Worm (Caenorhabditis elegans) whole organism, L4 larva: ENCODE measurements around the gene Y7A9D.1.

Experiments used
- R02D3.7 ChIP-seq: fragments of 150-350 bp; sonication (generic microtip); optimal IDR thresholded peaks from 3 replicates; lab custom pipeline; 2014; ENCODE audit warnings: missing biosample characterization, missing genetic modification characterization
- Y105C5A.15 ChIP-seq: fragments of 200-800 bp; sonication (Bioruptor generic); IDR thresholded peaks from 2 replicates; pipeline ENCODE4 v1.3.6; 2022; ENCODE audit warnings: missing genetic modification characterization, missing compliant biosample characterization
- Y75B8A.6 ChIP-seq: fragments of 200-800 bp; sonication (Bioruptor generic); IDR thresholded peaks from 2 replicates; pipeline ENCODE4 v1.3.6; 2022; ENCODE audit warnings: missing genetic modification reagents, missing genetic modification characterization, missing compliant biosample characterization
- arid-1 ChIP-seq: fragments of 200-800 bp; sonication (Bioruptor generic); conservative IDR thresholded peaks from 2 replicates; pipeline ENCODE4 v1.3.6; 2022; ENCODE audit warnings: missing genetic modification reagents, missing genetic modification characterization, missing compliant biosample characterization
- ceh-20 ChIP-seq: fragments of 200-800 bp; sonication (Bioruptor generic); IDR thresholded peaks from 2 replicates; pipeline ENCODE4 v1.3.6; 2022; ENCODE audit warnings: missing genetic modification reagents, missing genetic modification characterization, missing compliant biosample characterization
- ceh-28 ChIP-seq: fragments of 150-350 bp; optimal IDR thresholded peaks from 2 replicates; lab custom pipeline; 2014; ENCODE audit warnings: missing biosample characterization, missing genetic modification reagents, missing genetic modification characterization
- ceh-44 ChIP-seq: fragments of 200-800 bp; sonication (Bioruptor generic); IDR thresholded peaks from 2 replicates; pipeline ENCODE4 v1.3.6; 2022; ENCODE audit warnings: missing genetic modification reagents, missing genetic modification characterization, missing compliant biosample characterization
- daf-16 ChIP-seq, 3 experiments: sonication (generic microtip); optimal IDR thresholded peaks; 2 replicates each; lab custom pipeline; 2016 to 2017; ENCODE audit warnings: missing genetic modification characterization in 3 of 3, missing genetic modification reagents in 3 of 3, mild to moderate bottlenecking in 2 of 3, missing compliant biosample characterization in 2 of 3, missing biosample characterization in 1 of 3, moderate library complexity in 1 of 3
- daf-19 ChIP-seq: fragments of 200-800 bp; sonication (Bioruptor generic); conservative IDR thresholded peaks from 2 replicates; pipeline ENCODE4 v1.3.6; 2022; ENCODE audit warnings: missing genetic modification characterization, missing compliant biosample characterization
- dpl-1 ChIP-seq: fragments of 150-350 bp; optimal IDR thresholded peaks from 2 replicates; lab custom pipeline; 2014; ENCODE audit warnings: missing biosample characterization, missing genetic modification reagents, missing genetic modification characterization
- duxl-1 ChIP-seq: sonication (generic microtip); optimal IDR thresholded peaks from 2 replicates; lab custom pipeline; 2016; ENCODE audit warnings: mild to moderate bottlenecking, missing genetic modification characterization, moderate library complexity, missing compliant biosample characterization; ENCODE audit not compliant: poor library complexity
- dve-1 ChIP-seq: sonication (generic microtip); optimal IDR thresholded peaks from 2 replicates; lab custom pipeline; 2017; ENCODE audit warnings: antibody characterized with exemption, mild to moderate bottlenecking, missing genetic modification characterization, missing compliant biosample characterization; ENCODE audit not compliant: insufficient read depth
- egl-27 ChIP-seq: sonication (generic microtip); optimal IDR thresholded peaks from 3 replicates; lab custom pipeline; 2017; ENCODE audit warnings: missing biosample characterization, missing genetic modification reagents, missing genetic modification characterization
- gei-8 ChIP-seq: fragments of 200-800 bp; sonication (Bioruptor generic); optimal IDR thresholded peaks from 2 replicates; lab custom pipeline; 2018; ENCODE audit warnings: mild to moderate bottlenecking, missing genetic modification characterization, missing compliant biosample characterization
- hif-1 ChIP-seq, 2 experiments: sonication (generic microtip); optimal IDR thresholded peaks; 2 replicates each; lab custom pipeline; 2016 to 2017; ENCODE audit warnings: missing compliant biosample characterization in 2 of 2, missing genetic modification characterization in 2 of 2, missing genetic modification reagents in 2 of 2, missing genotype in 2 of 2, mild to moderate bottlenecking in 1 of 2
- hlh-30 ChIP-seq: sonication (generic microtip); optimal IDR thresholded peaks from 2 replicates; lab custom pipeline; 2017; ENCODE audit warnings: antibody characterized with exemption, mild to moderate bottlenecking, missing genetic modification characterization, missing compliant biosample characterization; ENCODE audit not compliant: insufficient read depth
- hmg-1.1 ChIP-seq: fragments of 200-800 bp; sonication (Bioruptor generic); IDR thresholded peaks from 2 replicates; pipeline ENCODE4 v1.3.6; 2022; ENCODE audit warnings: missing genetic modification reagents, missing genetic modification characterization, missing compliant biosample characterization
- lin-13 ChIP-seq: fragments of 150-350 bp; optimal IDR thresholded peaks from 2 replicates; lab custom pipeline; 2014; ENCODE audit warnings: missing biosample characterization, missing genetic modification reagents, missing genetic modification characterization
- lin-29 ChIP-seq: fragments of 200-800 bp; sonication (Bioruptor generic); IDR thresholded peaks from 2 replicates; pipeline ENCODE4 v1.3.6; 2022; ENCODE audit warnings: missing genetic modification reagents, missing genetic modification characterization, missing compliant biosample characterization
- lir-3 ChIP-seq: sonication (generic microtip); optimal IDR thresholded peaks from 2 replicates; lab custom pipeline; 2016; ENCODE audit warnings: mild to moderate bottlenecking, missing genetic modification characterization, missing compliant biosample characterization
- lsy-2 ChIP-seq, 2 experiments: fragments of 150-350 bp in 1 of 2; sonication (generic microtip) in 1 of 2; optimal IDR thresholded peaks; 2 replicates each; lab custom pipeline; 2014 to 2017; ENCODE audit warnings: missing biosample characterization in 2 of 2, missing genetic modification characterization in 2 of 2
- mdl-1 ChIP-seq, 2 experiments: fragments of 150-350 bp in 1 of 2; sonication (generic microtip) in 1 of 2; optimal IDR thresholded peaks; 2 replicates each; lab custom pipeline; 2014 to 2017; ENCODE audit warnings: missing biosample characterization in 2 of 2, missing genetic modification characterization in 2 of 2
- mdt-29 ChIP-seq: fragments of 200-800 bp; sonication (Bioruptor generic); IDR thresholded peaks from 2 replicates; pipeline ENCODE4 v1.3.6; 2022; ENCODE audit warnings: missing genetic modification reagents, missing genetic modification characterization, missing compliant biosample characterization
- nhr-102 ChIP-seq: sonication (generic microtip); optimal IDR thresholded peaks from 2 replicates; lab custom pipeline; 2016; ENCODE audit warnings: mild to moderate bottlenecking, missing genetic modification characterization, moderate library complexity, missing compliant biosample characterization
- nhr-111 ChIP-seq: fragments of 200-800 bp; sonication (Bioruptor generic); optimal IDR thresholded peaks from 2 replicates; lab custom pipeline; 2018; ENCODE audit warnings: mild to moderate bottlenecking, missing genetic modification characterization, missing compliant biosample characterization
- nhr-237 ChIP-seq: sonication (generic microtip); optimal IDR thresholded peaks from 2 replicates; lab custom pipeline; 2017; ENCODE audit warnings: missing biosample characterization, missing genetic modification characterization
- nhr-25 ChIP-seq: sonication (generic microtip); optimal IDR thresholded peaks from 2 replicates; lab custom pipeline; 2017; ENCODE audit warnings: missing genetic modification characterization, mild to moderate bottlenecking, missing compliant biosample characterization, antibody characterized with exemption, moderate library complexity, borderline replicate concordance; ENCODE audit not compliant: insufficient read depth
- nhr-41 ChIP-seq: fragments of 200-800 bp; sonication (Bioruptor generic); IDR thresholded peaks from 2 replicates; pipeline ENCODE4 v1.3.6; 2022; ENCODE audit warnings: missing genetic modification reagents, missing genetic modification characterization, missing compliant biosample characterization
- nhr-42 ChIP-seq: fragments of 200-800 bp; sonication (Bioruptor generic); IDR thresholded peaks from 2 replicates; pipeline ENCODE4 v1.3.6; 2022; ENCODE audit warnings: missing genetic modification characterization, missing compliant biosample characterization
- sdz-12 ChIP-seq: fragments of 200-800 bp; sonication (Bioruptor generic); optimal IDR thresholded peaks from 2 replicates; lab custom pipeline; 2018; ENCODE audit warnings: mild to moderate bottlenecking, missing genetic modification characterization, missing compliant biosample characterization
- set-16 ChIP-seq: fragments of 200-800 bp; sonication (Bioruptor generic); IDR thresholded peaks from 2 replicates; pipeline ENCODE4 v1.3.6; 2022; ENCODE audit warnings: missing genetic modification reagents, missing genetic modification characterization, missing compliant biosample characterization
- skn-1 ChIP-seq: fragments of 150-350 bp; optimal IDR thresholded peaks from 2 replicates; lab custom pipeline; 2014; ENCODE audit warnings: missing biosample characterization, missing genetic modification characterization
- spr-1 ChIP-seq: sonication (generic microtip); optimal IDR thresholded peaks from 2 replicates; lab custom pipeline; 2016; ENCODE audit warnings: mild to moderate bottlenecking, missing genetic modification characterization, missing compliant biosample characterization
- tra-1 ChIP-seq: fragments of 200-800 bp; sonication (Bioruptor generic); IDR thresholded peaks from 2 replicates; pipeline ENCODE4 v1.3.6; 2022; ENCODE audit warnings: missing genetic modification reagents, missing genetic modification characterization, missing compliant biosample characterization
- unc-130 ChIP-seq: sonication (generic microtip); optimal IDR thresholded peaks from 2 replicates; lab custom pipeline; 2016; ENCODE audit warnings: missing genetic modification reagents, missing genetic modification characterization, missing compliant biosample characterization
- unc-62 ChIP-seq, 3 experiments: fragments of 150-350 bp in 1 of 3; sonication (generic microtip); optimal IDR thresholded peaks in 2 of 3; peaks in 1 of 3; 1 replicate in 1 of 3; 2 replicates in 2 of 3; lab custom pipeline; 2014 to 2017; ENCODE audit warnings: missing biosample characterization in 3 of 3, missing genetic modification characterization in 3 of 3, missing genetic modification reagents in 3 of 3, missing genotype in 1 of 3
- vab-7 ChIP-seq: fragments of 200-800 bp; sonication (Bioruptor generic); IDR thresholded peaks from 2 replicates; pipeline ENCODE4 v1.3.6; 2022; ENCODE audit warnings: missing genetic modification reagents, missing genetic modification characterization, missing compliant biosample characterization
- zfp-3 ChIP-seq: fragments of 200-800 bp; sonication (Bioruptor generic); conservative IDR thresholded peaks from 2 replicates; pipeline ENCODE4 v1.3.6; 2022; ENCODE audit warnings: missing genetic modification reagents, missing genetic modification characterization, missing compliant biosample characterization
- ztf-11 ChIP-seq: fragments of 150-350 bp; optimal IDR thresholded peaks from 2 replicates; lab custom pipeline; 2014; ENCODE audit warnings: missing biosample characterization, missing genetic modification characterization
- ztf-7 ChIP-seq: fragments of 150-350 bp; optimal IDR thresholded peaks from 2 replicates; lab custom pipeline; 2014; ENCODE audit warnings: missing biosample characterization, missing genetic modification characterization

Gene Y7A9D.1

ce11 chrIV:16397845-16398607, 16.0 kb upstream of the Y7A9D.1 start (continued):
- TF ChIP-seq dpl-1 (no peak), lsy-2 (tag; optimal IDR thresholded peaks at IDR 0.05; lab: Kevin White, UChicago) (peak in 1 of 2 experiments; percentile 46), ztf-7 (tag; lab: Kevin White, UChicago) (no peak), arid-1 (GFP tag; lab: Robert Waterston, UW) (peak; percentile 80), tra-1 (GFP tag; lab: Robert Waterston, UW) (0 out of 2 replicates have a peak, but pooled peaks have one; percentile 31), duxl-1 (tag; lab: Kevin White, UChicago) (peak; percentile 82), hmg-1.1 (peak; percentile 53; the same call in 1 of the 2 replicates), nhr-42 (GFP tag; lab: Robert Waterston, UW) (no peak), unc-62 (GFP tag; optimal IDR thresholded peaks at IDR 0.05 in 1 of 2; lab: Kevin White, UChicago) (peak in 1 of 2 experiments; percentile 42), unc-62 (tag; optimal IDR thresholded peaks at IDR 0.05; lab: Kevin White, UChicago) (no peak), hlh-30 (tag; lab: Kevin White, UChicago) (no peak), set-16 (GFP tag; lab: Robert Waterston, UW) (no peak), ceh-20 (0 out of 2 replicates have a peak, but pooled peaks have one; percentile 49), nhr-25 (tag; lab: Kevin White, UChicago) (peak; percentile 91), daf-19 (GFP tag; lab: Robert Waterston, UW) (peak; percentile 75; the same call in 1 of the 2 replicates), vab-7 (GFP tag; lab: Robert Waterston, UW) (peak; percentile 67; the same call in 1 of the 2 replicates), spr-1 (tag; lab: Kevin White, UChicago) (peak; percentile 44), lir-3 (tag; lab: Kevin White, UChicago) (peak; percentile 37), mdl-1 (tag; optimal IDR thresholded peaks at IDR 0.05; lab: Kevin White, UChicago) (no peak), lin-13 (GFP tag; lab: Kevin White, UChicago) (peak; percentile 61), nhr-41 (GFP tag; lab: Robert Waterston, UW) (0 out of 2 replicates have a peak, but pooled peaks have one; percentile 35), Y105C5A.15 (GFP tag; lab: Robert Waterston, UW) (peak; percentile 90), dve-1 (tag; lab: Kevin White, UChicago) (peak; percentile 40), skn-1 (tag; lab: Kevin White, UChicago) (no peak), nhr-237 (tag; lab: Kevin White, UChicago) (no peak)

ce11 chrIV:16396651-16397050, 14.6 kb upstream of the Y7A9D.1 start:
- TF ChIP-seq zfp-3, result no peak
- no peak for TF ChIP-seq ceh-44 (GFP tag; lab: Robert Waterston, UW)
- no peak for TF ChIP-seq daf-16 (GFP tag; optimal IDR thresholded peaks at IDR 0.05; lab: Kevin White, UChicago)
- TF ChIP-seq daf-16 (tag; optimal IDR thresholded peaks at IDR 0.05; lab: Kevin White, UChicago), result no peak
- TF ChIP-seq unc-130 (GFP tag; lab: Kevin White, UChicago), result no peak
- no peak for TF ChIP-seq lin-13 (GFP tag; lab: Kevin White, UChicago)
- no peak for TF ChIP-seq R02D3.7 (tag; lab: Kevin White, UChicago)
- no peak for TF ChIP-seq sdz-12
- no peak for TF ChIP-seq mdt-29
- TF ChIP-seq arid-1 (GFP tag; lab: Robert Waterston, UW), result no peak
- TF ChIP-seq Y75B8A.6 (GFP tag; lab: Robert Waterston, UW), result no peak
- no peak for TF ChIP-seq ceh-28 (tag; lab: Kevin White, UChicago)
- no peak for TF ChIP-seq ztf-11 (tag; lab: Kevin White, UChicago)
- no peak for TF ChIP-seq duxl-1 (tag; lab: Kevin White, UChicago)
- no peak for TF ChIP-seq nhr-111 (GFP tag; lab: Kevin White, UChicago)
- TF ChIP-seq egl-27 (tag; lab: Kevin White, UChicago), result no peak
- TF ChIP-seq hif-1 (tag; optimal IDR thresholded peaks at IDR 0.05; lab: Kevin White, UChicago), result no peak
- TF ChIP-seq gei-8 (GFP tag; lab: Kevin White, UChicago), result no peak
- no peak for TF ChIP-seq spr-1 (tag; lab: Kevin White, UChicago)
- TF ChIP-seq lin-29 (GFP tag; lab: Robert Waterston, UW), result no peak
- no peak for TF ChIP-seq nhr-102 (tag; lab: Kevin White, UChicago)
